Worm (Caenorhabditis elegans): ENCODE data around the gene K02D10.2.

DNA sequence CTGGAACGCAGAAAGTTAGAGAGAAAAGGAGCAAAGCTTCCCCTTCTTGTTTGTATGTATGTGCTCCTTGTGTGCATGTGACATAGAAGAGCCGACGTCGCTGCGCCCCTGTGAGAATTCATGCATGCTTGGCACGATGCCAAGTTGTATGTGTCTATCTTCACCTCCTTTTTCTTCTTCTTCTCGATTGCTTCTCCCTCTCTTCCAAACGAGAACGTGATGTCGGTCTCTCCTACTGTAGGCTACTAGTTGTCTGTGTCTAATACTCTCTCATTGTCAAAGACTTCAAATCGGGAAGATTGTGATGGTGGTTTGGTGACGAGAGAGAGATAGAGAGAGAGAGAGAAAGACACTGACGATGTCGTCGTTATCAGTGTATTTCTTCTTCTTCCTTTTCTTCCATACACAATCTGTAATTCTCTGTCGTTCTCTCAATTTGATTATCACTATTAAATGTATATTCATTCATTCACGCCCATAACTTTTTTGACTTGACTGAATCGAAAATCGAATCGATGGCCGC is 26.2 kb upstream of the K02D10.2 start:
- TF ChIP-seq ceh-82 (tag; optimal IDR thresholded peaks at IDR 0.05) (peak; percentile 68 to 73 (median 69)), nhr-237 (tag; optimal IDR thresholded peaks at IDR 0.05) (no peak), unc-30 (tag; optimal IDR thresholded peaks at IDR 0.05) (no peak), ztf-11 (tag; optimal IDR thresholded peaks at IDR 0.05) (peak in 1 of 2 experiments; percentile 49), sox-4 (tag; optimal IDR thresholded peaks at IDR 0.05) (peak; percentile 73), lin-35 (GFP tag; optimal IDR thresholded peaks at IDR 0.05) (peak; percentile 70 to 82), jun-1 (tag; optimal IDR thresholded peaks at IDR 0.05) (peak; percentile 84)
